Worm (Caenorhabditis elegans): Measurements from ENCODE around the gene gst-2.
A peak's percentile ranks its signal among the peaks of the same experiment; 100 is the strongest.

gst-2 gene

DNA sequence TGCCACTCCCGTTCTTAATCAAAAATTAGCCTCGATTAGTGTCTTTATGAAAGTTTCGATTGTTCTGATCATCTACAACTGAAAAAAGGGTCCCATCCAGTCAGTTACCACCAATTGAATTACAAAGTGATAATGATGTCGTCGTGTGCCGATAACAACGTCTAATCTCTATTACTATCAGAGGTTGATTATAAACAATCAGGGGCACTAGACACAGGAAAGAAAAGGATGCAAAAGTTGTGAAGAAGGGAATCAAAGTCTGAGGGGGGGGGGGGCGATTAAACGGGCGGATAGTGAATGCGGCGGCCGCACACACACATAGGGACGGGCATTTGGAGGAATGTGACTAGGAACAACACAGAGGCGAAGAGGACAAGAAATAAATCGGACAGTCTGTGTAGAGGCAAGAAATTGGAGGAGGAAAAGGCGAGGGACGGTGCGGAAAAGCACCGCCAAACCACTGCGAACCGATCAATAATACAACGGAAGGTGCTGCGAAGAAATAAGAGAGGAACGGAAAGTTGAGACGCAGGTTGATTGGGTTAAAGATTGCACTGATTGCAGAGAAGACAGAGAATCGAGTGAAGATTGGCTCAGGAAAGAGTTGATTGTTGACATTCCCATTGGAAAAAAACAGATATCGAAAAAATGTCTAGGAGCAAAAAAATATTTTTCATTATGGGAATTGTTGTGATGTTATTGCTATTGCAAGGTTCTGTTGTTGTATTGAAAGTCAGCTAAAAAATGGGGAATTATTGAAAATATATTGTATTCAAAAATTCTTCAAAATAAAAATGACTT lies 33.3 kb upstream of the gst-2 start:
- no peak for TF ChIP-seq nhr-76 (tag; optimal IDR thresholded peaks at IDR 0.05)
- TF ChIP-seq ztf-4 (tag; optimal IDR thresholded peaks at IDR 0.05), result no peak
- TF ChIP-seq fkh-4 (tag; optimal IDR thresholded peaks at IDR 0.05; ENCODE audit: borderline replicate concordance), result no peak
- TF ChIP-seq elt-2 (tag; optimal IDR thresholded peaks at IDR 0.05), result peak; percentile 45
- TF ChIP-seq elt-3 (tag; optimal IDR thresholded peaks at IDR 0.05), result peak in 2 of 6 experiments; percentile 0 to 8
- peak; percentile 14 for TF ChIP-seq nhr-71 (tag; optimal IDR thresholded peaks at IDR 0.05)
- TF ChIP-seq snu-23 (GFP tag; optimal IDR thresholded peaks at IDR 0.05), result peak; percentile 25
- TF ChIP-seq unc-98 (GFP tag; IDR thresholded peaks at IDR 0.05), result no peak
- no peak for TF ChIP-seq tbx-2 (tag; optimal IDR thresholded peaks at IDR 0.05)
- no peak for TF ChIP-seq ama-1 (optimal IDR thresholded peaks at IDR 0.05)
- peak; percentile 0 for TF ChIP-seq nhr-47 (tag; optimal IDR thresholded peaks at IDR 0.05)
- TF ChIP-seq mep-1 (tag; optimal IDR thresholded peaks at IDR 0.05), result peak; percentile 14
- TF ChIP-seq efl-1 (optimal IDR thresholded peaks at IDR 0.05), result no peak
- peak in 1 of 2 experiments; percentile 62 for TF ChIP-seq efl-1 (GFP tag; optimal IDR thresholded peaks at IDR 0.05 in 1 of 2)
- TF ChIP-seq nhr-19 (GFP tag; conservative IDR thresholded peaks at IDR 0.05), result peak; percentile 9; the same call in 1 of the 2 replicates
- TF ChIP-seq C04F5.9 (tag; optimal IDR thresholded peaks at IDR 0.05), result no peak
- peak; percentile 33 for TF ChIP-seq nhr-90 (tag; optimal IDR thresholded peaks at IDR 0.05; ENCODE audit: poor library complexity)
- TF ChIP-seq lin-14 (GFP tag; optimal IDR thresholded peaks at IDR 0.05), result peak; percentile 73
- peak; percentile 74 for TF ChIP-seq blmp-1 (tag; optimal IDR thresholded peaks at IDR 0.05)
- TF ChIP-seq ceh-63 (GFP tag; optimal IDR thresholded peaks at IDR 0.05), result no peak
- no peak for TF ChIP-seq rnt-1 (tag; optimal IDR thresholded peaks at IDR 0.05)
- peak; percentile 19 for TF ChIP-seq nhr-20 (tag; optimal IDR thresholded peaks at IDR 0.05)

DNA sequence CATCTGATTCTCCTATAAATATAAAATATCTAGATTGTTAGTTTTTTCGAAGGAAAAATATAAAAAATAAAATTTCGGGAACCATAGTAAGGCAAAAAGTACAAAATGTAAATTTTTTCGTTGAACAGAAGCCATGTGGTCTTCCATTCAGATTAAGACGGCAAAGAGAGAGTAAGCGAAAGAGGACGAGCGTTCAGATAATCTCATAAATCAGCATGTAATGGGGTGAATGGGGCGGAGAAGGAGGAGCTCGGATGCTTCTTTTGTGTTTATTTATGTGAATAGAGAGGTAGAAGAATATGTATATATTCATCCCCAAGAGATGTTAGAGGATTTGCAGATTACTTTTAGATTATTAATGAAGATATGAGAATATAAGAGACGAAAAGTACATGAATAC lies 32.5 kb upstream of the gst-2 start, which contains the start of gene pxf-1:
TSS of gene pxf-1 (minus strand) at position 14 of the 400 bp plus-strand sequence.
- TF ChIP-seq pag-3 (tag; optimal IDR thresholded peaks at IDR 0.05; ENCODE audit: borderline replicate concordance, insufficient read depth) (no peak), mef-2 (tag; optimal IDR thresholded peaks at IDR 0.05) (no peak), C16A3.4 (tag; optimal IDR thresholded peaks at IDR 0.05) (no peak), mdl-1 (tag; optimal IDR thresholded peaks at IDR 0.05) (no peak), nhr-71 (tag; optimal IDR thresholded peaks at IDR 0.05) (no peak), unc-130 (tag; optimal IDR thresholded peaks at IDR 0.05) (no peak)

ce11 chrIV:10170808-10171207 lies 28.9 kb upstream of the gst-2 start:
- TF ChIP-seq ces-1 (GFP tag; optimal IDR thresholded peaks at IDR 0.05), result peak; percentile 38
- TF ChIP-seq fkh-10 (GFP tag; optimal IDR thresholded peaks at IDR 0.05), result peak; percentile 92
- no peak for TF ChIP-seq nhr-76 (tag; optimal IDR thresholded peaks at IDR 0.05)
- TF ChIP-seq lin-14 (GFP tag; optimal IDR thresholded peaks at IDR 0.05), result peak; percentile 84
- TF ChIP-seq nhr-71 (tag; optimal IDR thresholded peaks at IDR 0.05), result peak; percentile 21
- TF ChIP-seq sup-37 (GFP tag; optimal IDR thresholded peaks at IDR 0.05), result no peak

- TF ChIP-seq ceh-63 (GFP tag; optimal IDR thresholded peaks at IDR 0.05), result no peak
- no peak for TF ChIP-seq nhr-85 (tag)
- TF ChIP-seq Y116A8C.19 (tag; optimal IDR thresholded peaks at IDR 0.05; ENCODE audit: borderline replicate concordance), result no peak
- no peak for TF ChIP-seq ces-1 (GFP tag; optimal IDR thresholded peaks at IDR 0.05)
- no peak for TF ChIP-seq jun-1 (tag; optimal IDR thresholded peaks at IDR 0.05)
- TF ChIP-seq C34B4.2 (tag; optimal IDR thresholded peaks at IDR 0.05), result no peak
- no peak for TF ChIP-seq snpc-4 (tag; optimal IDR thresholded peaks at IDR 0.05)
- no peak for TF ChIP-seq efl-3 (GFP tag; optimal IDR thresholded peaks at IDR 0.05)
- TF ChIP-seq lin-39 (tag; optimal IDR thresholded peaks at IDR 0.05), result no peak
- TF ChIP-seq aha-1 (tag; optimal IDR thresholded peaks at IDR 0.05), result no peak
- TF ChIP-seq nhr-76 (tag; optimal IDR thresholded peaks at IDR 0.05), result no peak
- TF ChIP-seq nhr-237 (tag; optimal IDR thresholded peaks at IDR 0.05), result no peak
- no peak for TF ChIP-seq unc-62 (GFP tag; optimal IDR thresholded peaks at IDR 0.05)
- TF ChIP-seq nhr-84 (tag; optimal IDR thresholded peaks at IDR 0.05), result no peak
- TF ChIP-seq lir-3 (tag; optimal IDR thresholded peaks at IDR 0.05; ENCODE audit: poor library complexity), result no peak
- no peak for TF ChIP-seq nhr-77 (tag; optimal IDR thresholded peaks at IDR 0.05)
- no peak for TF ChIP-seq lsy-2 (tag; optimal IDR thresholded peaks at IDR 0.05)
- no peak for TF ChIP-seq sox-4 (tag; optimal IDR thresholded peaks at IDR 0.05)
- TF ChIP-seq nhr-20 (tag; optimal IDR thresholded peaks at IDR 0.05), result no peak
- TF ChIP-seq elt-2 (tag; optimal IDR thresholded peaks at IDR 0.05), result no peak
Observed at ce11 chrIV:10164086-10164485, 22.2 kb upstream of the gst-2 start.
